Worm (Caenorhabditis elegans): Measurements from ENCODE around the gene K07C5.13.

DNA sequence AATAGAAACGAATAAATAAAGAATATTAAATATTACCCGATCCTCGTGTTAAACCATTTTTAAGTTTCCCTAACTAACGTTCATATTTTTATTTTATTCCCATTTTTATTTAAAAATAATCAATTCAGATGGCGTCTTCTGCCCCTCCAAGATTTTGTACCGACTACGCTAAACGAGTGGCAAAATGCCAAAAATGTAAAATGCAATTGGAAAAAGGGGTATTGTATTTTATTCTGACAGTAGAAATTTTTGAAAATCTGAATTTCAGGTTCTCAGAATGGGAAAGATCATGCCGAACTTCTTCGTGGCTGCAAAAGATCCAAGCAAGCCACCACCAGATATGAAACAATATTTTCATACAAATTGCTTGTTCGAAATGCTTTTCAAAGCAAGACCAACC lies 1.0 kb downstream of the K07C5.13 start, which contains the start of gene K07C5.3:
- no peak for TF ChIP-seq hrde-1 (tag; optimal IDR thresholded peaks at IDR 0.05; ENCODE audit: borderline replicate concordance)
- TF ChIP-seq madf-8 (GFP tag; conservative IDR thresholded peaks at IDR 0.05) = no peak
- TF ChIP-seq lin-35 (GFP tag; optimal IDR thresholded peaks at IDR 0.05) = no peak
- no peak for TF ChIP-seq F23B12.7 (tag; optimal IDR thresholded peaks at IDR 0.05; ENCODE audit: insufficient read depth)
- no peak for TF ChIP-seq mcd-1 (GFP tag; IDR thresholded peaks at IDR 0.05)
- no peak for TF ChIP-seq efl-1 (GFP tag; optimal IDR thresholded peaks at IDR 0.05)
- TF ChIP-seq bed-2 (GFP tag; IDR thresholded peaks at IDR 0.05) = no peak
- TF ChIP-seq egl-44 (GFP tag; IDR thresholded peaks at IDR 0.05) = no peak
- no peak for TF ChIP-seq B0019.2 (GFP tag; conservative IDR thresholded peaks at IDR 0.05)
- TF ChIP-seq B0336.3 (GFP tag; IDR thresholded peaks at IDR 0.05) = 0 out of 2 replicates have a peak, but pooled peaks have one; percentile 11
- TF ChIP-seq rpc-1 (optimal IDR thresholded peaks at IDR 0.05) = no peak
- no peak for TF ChIP-seq rpc-1 (tag; optimal IDR thresholded peaks at IDR 0.05)

Measured in whole organism, young adult.